Fruit fly (Drosophila melanogaster): ENCODE measurements around the gene CG13083.
A peak's percentile ranks its signal among the peaks of the same experiment; 100 is the strongest.

- TF ChIP-seq CG6276 (GFP tag; optimal IDR thresholded peaks at IDR 0.05) (peak; percentile 52), CG34406 (GFP tag; optimal IDR thresholded peaks at IDR 0.05) (no peak)
These were observed 23.9 kb upstream of the CG13083 start for dm6 chr2L:19463405-19463804.
